Worm (Caenorhabditis elegans): ENCODE results near the gene brc-1.
A peak's percentile ranks its signal among the peaks of the same experiment; 100 is the strongest.

The brc-1 gene

ce11 chrIII:3857007-3857406, 5.8 kb downstream of the brc-1 start (continued):
- TF ChIP-seq hmg-1.2 (GFP tag; IDR thresholded peaks at IDR 0.05) (peak; percentile 96), Y95B8A.8 (GFP tag; IDR thresholded peaks at IDR 0.05) (0 out of 2 replicates have a peak, but pooled peaks have one; percentile 53), let-607 (tag; optimal IDR thresholded peaks at IDR 0.05) (peak in 1 of 2 experiments; percentile 60), pbrm-1 (GFP tag; IDR thresholded peaks at IDR 0.05) (peak; percentile 80), ceh-91 (GFP tag; IDR thresholded peaks at IDR 0.05) (peak; percentile 64; the same call in 1 of the 2 replicates), lin-54 (GFP tag; optimal IDR thresholded peaks at IDR 0.05) (peak; percentile 28), dox-1 (GFP tag; IDR thresholded peaks at IDR 0.05) (peak; percentile 91), aptf-2 (GFP tag; conservative IDR thresholded peaks at IDR 0.05) (0 out of 2 replicates have a peak, but pooled peaks have one; percentile 15)

- TF ChIP-seq lin-54 (GFP tag; optimal IDR thresholded peaks at IDR 0.05) (peak; percentile 22), lir-1 (GFP tag; conservative IDR thresholded peaks at IDR 0.05) (peak; percentile 76), bed-2 (GFP tag; IDR thresholded peaks at IDR 0.05) (peak; percentile 91), Y95B8A.8 (GFP tag; IDR thresholded peaks at IDR 0.05) (peak; percentile 52; the same call in 1 of the 2 replicates), Y67H2A.10 (GFP tag; conservative IDR thresholded peaks at IDR 0.05) (peak; percentile 80), attf-3 (GFP tag; conservative IDR thresholded peaks at IDR 0.05) (peak; percentile 78), K11D2.4 (GFP tag; IDR thresholded peaks at IDR 0.05) (peak; percentile 95), Y53G8AR.9 (GFP tag; conservative IDR thresholded peaks at IDR 0.05) (0 out of 2 replicates have a peak, but pooled peaks have one; percentile 46), ekl-4 (GFP tag; IDR thresholded peaks at IDR 0.05) (peak; percentile 70), mcd-1 (GFP tag; IDR thresholded peaks at IDR 0.05) (peak; percentile 95), nfyb-1 (GFP tag; IDR thresholded peaks at IDR 0.05) (peak; percentile 94), attf-5 (GFP tag; optimal IDR thresholded peaks at IDR 0.05) (peak; percentile 60), lin-26 (GFP tag; IDR thresholded peaks at IDR 0.05) (0 out of 2 replicates have a peak, but pooled peaks have one; percentile 53), ztf-6 (GFP tag; IDR thresholded peaks at IDR 0.05) (peak; percentile 46; the same call in 1 of the 2 replicates), pbrm-1 (GFP tag; IDR thresholded peaks at IDR 0.05) (peak; percentile 88), ceh-91 (GFP tag; IDR thresholded peaks at IDR 0.05) (peak; percentile 49; the same call in 1 of the 2 replicates), aptf-2 (GFP tag; conservative IDR thresholded peaks at IDR 0.05) (peak; percentile 60; the same call in 1 of the 2 replicates), let-526 (GFP tag; IDR thresholded peaks at IDR 0.05) (peak; percentile 88), cebp-1 (GFP tag; IDR thresholded peaks at IDR 0.05) (peak; percentile 79), cebp-1 (tag; optimal IDR thresholded peaks at IDR 0.05) (peak; percentile 46), ceh-100 (GFP tag; IDR thresholded peaks at IDR 0.05) (peak; percentile 44; the same call in 1 of the 2 replicates), rcor-1 (GFP tag; IDR thresholded peaks at IDR 0.05) (peak; percentile 72), sea-2 (GFP tag; IDR thresholded peaks at IDR 0.05) (peak; percentile 83; the same call in 1 of the 2 replicates), lin-40 (tag; optimal IDR thresholded peaks at IDR 0.05) (peak; percentile 35), B0019.2 (GFP tag; conservative IDR thresholded peaks at IDR 0.05) (0 out of 2 replicates have a peak, but pooled peaks have one; percentile 29), dox-1 (GFP tag; IDR thresholded peaks at IDR 0.05) (peak; percentile 88), ceh-27 (GFP tag; optimal IDR thresholded peaks at IDR 0.05) (peak; percentile 20), ztf-28 (GFP tag; IDR thresholded peaks at IDR 0.05) (peak; percentile 80; the same call in 1 of the 2 replicates), hmg-1.2 (GFP tag; IDR thresholded peaks at IDR 0.05) (peak; percentile 98), F33H1.4 (GFP tag; IDR thresholded peaks at IDR 0.05) (peak; percentile 60; the same call in 1 of the 2 replicates), egl-44 (GFP tag; IDR thresholded peaks at IDR 0.05) (0 out of 2 replicates have a peak, but pooled peaks have one; percentile 61), egrh-3 (GFP tag; IDR thresholded peaks at IDR 0.05) (peak; percentile 70), C06A6.2 (GFP tag; conservative IDR thresholded peaks at IDR 0.05) (peak; percentile 69; the same call in 1 of the 2 replicates)
These were observed 7.9 kb downstream of the brc-1 start for ce11 chrIII:3854868-3855267.

- TF ChIP-seq hmg-1.2 (GFP tag; IDR thresholded peaks at IDR 0.05) (peak; percentile 54; the same call in 1 of the 2 replicates), cebp-1 (GFP tag; IDR thresholded peaks at IDR 0.05) (peak; percentile 83), cebp-1 (tag; optimal IDR thresholded peaks at IDR 0.05) (peak; percentile 75), mcd-1 (GFP tag; IDR thresholded peaks at IDR 0.05) (peak; percentile 75)
These were observed 10.7 kb downstream of the brc-1 start, which contains the start of gene cyp-25A4 for ce11 chrIII:3852030-3852579. Gene cyp-25A4, minus strand, starts transcription at chrIII:3852080.
